Worm (Caenorhabditis elegans) whole organism, early embryonic: Measurements from ENCODE around the gene chil-2.

ENCODE experiments used
- B0310.2 ChIP-seq: sonication (generic microtip); optimal IDR thresholded peaks from 2 replicates; lab custom pipeline; 2016; ENCODE audit warnings: mild to moderate bottlenecking, missing genetic modification characterization, missing compliant biosample characterization
- F13C5.2 ChIP-seq: sonication (generic microtip); optimal IDR thresholded peaks from 2 replicates; lab custom pipeline; 2017; ENCODE audit warnings: mild to moderate bottlenecking, missing genetic modification characterization, inconsistent platforms, missing compliant biosample characterization
- aly-1 ChIP-seq: sonication (generic microtip); optimal IDR thresholded peaks from 2 replicates; lab custom pipeline; 2016; ENCODE audit warnings: missing genetic modification characterization, missing compliant biosample characterization
- ama-1 ChIP-seq: fragments of 150-350 bp; optimal IDR thresholded peaks from 2 replicates; lab custom pipeline; 2014
- flt-1 ChIP-seq: fragments of 200-800 bp; sonication (Bioruptor generic); IDR thresholded peaks from 2 replicates; pipeline ENCODE4 v1.3.6; 2022; ENCODE audit warnings: missing genetic modification characterization, missing compliant biosample characterization
- hmbx-1 ChIP-seq: sonication (generic microtip); optimal IDR thresholded peaks from 2 replicates; lab custom pipeline; 2016; ENCODE audit warnings: mild to moderate bottlenecking, missing genetic modification characterization, missing compliant biosample characterization
- hmg-4 ChIP-seq: fragments of 200-800 bp; sonication (Bioruptor generic); optimal IDR thresholded peaks from 2 replicates; lab custom pipeline; 2018; ENCODE audit warnings: mild to moderate bottlenecking, missing genetic modification characterization, missing compliant biosample characterization
- hnd-1 ChIP-seq: sonication (generic microtip); optimal IDR thresholded peaks from 2 replicates; lab custom pipeline; 2016; ENCODE audit warnings: missing genetic modification characterization, missing compliant biosample characterization
- sea-1 ChIP-seq: fragments of 200-800 bp; sonication (Bioruptor generic); conservative IDR thresholded peaks from 2 replicates; pipeline ENCODE4 v1.3.6; 2022; ENCODE audit warnings: missing genetic modification characterization, missing compliant biosample characterization
- tra-4 ChIP-seq: sonication (generic microtip); optimal IDR thresholded peaks from 2 replicates; lab custom pipeline; 2017; ENCODE audit warnings: missing genetic modification characterization, missing compliant biosample characterization

- TF ChIP-seq sea-1 (GFP tag; lab: Robert Waterston, UW) (no peak), flt-1 (GFP tag; lab: Robert Waterston, UW) (no peak), ama-1 (lab: Kevin White, UChicago) (no peak), B0310.2 (tag; lab: Kevin White, UChicago) (no peak), aly-1 (tag; lab: Kevin White, UChicago) (no peak), hmg-4 (no peak), tra-4 (tag; lab: Kevin White, UChicago) (no peak), F13C5.2 (tag; lab: Kevin White, UChicago) (no peak), hmbx-1 (tag; lab: Kevin White, UChicago) (no peak), hnd-1 (tag; lab: Kevin White, UChicago) (no peak)
Measured at ce11 chrII:9835958-9836357, 38.5 kb downstream of the chil-2 start.
